Worm (Caenorhabditis elegans): ENCODE data around the gene asp-6.

ce11 chrV:8268902-8269301, at the start of gene asp-6, which contains the start of gene asp-12:
- TF ChIP-seq Y53G8AR.9 (GFP tag; conservative IDR thresholded peaks at IDR 0.05) (no peak), egrh-3 (GFP tag; IDR thresholded peaks at IDR 0.05) (no peak), ztf-28 (GFP tag; IDR thresholded peaks at IDR 0.05) (no peak), F52B5.7 (tag; optimal IDR thresholded peaks at IDR 0.05) (no peak), ama-1 (optimal IDR thresholded peaks at IDR 0.05) (no peak), ama-1 (GFP tag; optimal IDR thresholded peaks at IDR 0.05) (no peak), F49E8.2 (tag; optimal IDR thresholded peaks at IDR 0.05; ENCODE audit: insufficient read depth) (no peak), T07F8.4 (tag; optimal IDR thresholded peaks at IDR 0.05) (no peak), madf-10 (tag; optimal IDR thresholded peaks at IDR 0.05) (no peak), madf-3 (GFP tag; IDR thresholded peaks at IDR 0.05) (no peak), dpl-1 (GFP tag; optimal IDR thresholded peaks at IDR 0.05) (no peak), hmg-20 (GFP tag; IDR thresholded peaks at IDR 0.05) (no peak), Y56A3A.18 (GFP tag; IDR thresholded peaks at IDR 0.05) (no peak)

All from whole organism, young adult.